Fruit fly (Drosophila melanogaster) whole organism, embryonic: ENCODE measurements around the gene CG5043.
A peak's percentile ranks its signal among the peaks of the same experiment; 100 is the strongest.

ENCODE experiments used
- Ada2b ChIP-seq: fragments of 200-800 bp; sonication (Bioruptor generic); IDR thresholded peaks from 2 replicates; pipeline ENCODE4 v1.3.6; 2022; ENCODE audit warnings: missing biosample characterization, missing genetic modification characterization
- CG10654 ChIP-seq: fragments of 200-800 bp; sonication (Bioruptor generic); optimal IDR thresholded peaks from 2 replicates; lab custom pipeline; 2016; ENCODE audit warnings: missing biosample characterization, missing genetic modification characterization
- CG11456 ChIP-seq: fragments of 200-800 bp; sonication (Bioruptor generic); IDR thresholded peaks from 3 replicates; pipeline ENCODE4 v1.3.6; 2022; ENCODE audit warnings: missing biosample characterization, missing genetic modification characterization
- CG2120 ChIP-seq: fragments of 200-800 bp; sonication (Bioruptor generic); optimal IDR thresholded peaks from 3 replicates; lab custom pipeline; 2016; ENCODE audit warnings: missing biosample characterization, missing genetic modification characterization
- CG3407 ChIP-seq: fragments of 200-800 bp; sonication (Bioruptor generic); optimal IDR thresholded peaks from 2 replicates; lab custom pipeline; 2018; ENCODE audit warnings: missing biosample characterization, mild to moderate bottlenecking, missing genetic modification characterization
- CG3726 ChIP-seq: fragments of 200-800 bp; sonication (Bioruptor generic); IDR thresholded peaks from 3 replicates; pipeline ENCODE4, ENCODE4 v1.3.6; 2022; ENCODE audit warnings: missing biosample characterization, missing genetic modification characterization
- CG42726 ChIP-seq: fragments of 200-800 bp; sonication (Bioruptor generic); IDR thresholded peaks from 2 replicates; pipeline ENCODE4 v1.3.6; 2022; ENCODE audit warnings: missing biosample characterization, missing genetic modification characterization; ENCODE audit not compliant: partially characterized antibody
- CG4282 ChIP-seq: fragments of 200-800 bp; sonication (Bioruptor generic); optimal IDR thresholded peaks from 2 replicates; lab custom pipeline; 2016; ENCODE audit warnings: missing biosample characterization, missing genetic modification characterization
- CG6765 ChIP-seq: fragments of 200-800 bp; sonication (Bioruptor generic); optimal IDR thresholded peaks from 3 replicates; lab custom pipeline; 2017; ENCODE audit warnings: missing biosample characterization, mild to moderate bottlenecking, missing genetic modification characterization
- CG6791 ChIP-seq: fragments of 200-800 bp; sonication (Bioruptor generic); IDR thresholded peaks from 3 replicates; pipeline ENCODE4 v1.3.6; 2022; ENCODE audit warnings: missing biosample characterization, missing genetic modification characterization; ENCODE audit not compliant: partially characterized antibody
- CG8281 ChIP-seq: fragments of 200-800 bp; sonication (Bioruptor generic); optimal IDR thresholded peaks from 2 replicates; lab custom pipeline; 2018; ENCODE audit warnings: missing biosample characterization, mild to moderate bottlenecking, missing genetic modification characterization, moderate library complexity
- Dad ChIP-seq: fragments of 200-800 bp; sonication (Bioruptor generic); optimal IDR thresholded peaks from 3 replicates; lab custom pipeline; 2016; ENCODE audit warnings: missing biosample characterization, missing genetic modification characterization
- Doc3 ChIP-seq: fragments of 200-800 bp; sonication (Bioruptor generic); IDR thresholded peaks from 3 replicates; pipeline ENCODE4 v1.3.6; 2022; ENCODE audit warnings: missing biosample characterization, missing genetic modification characterization; ENCODE audit not compliant: partially characterized antibody
- Dref ChIP-seq: fragments of 200-800 bp; sonication (Bioruptor generic); IDR thresholded peaks from 2 replicates; pipeline ENCODE4 v1.3.6; 2022; ENCODE audit warnings: missing biosample characterization, missing genetic modification characterization
- Elba2 ChIP-seq: fragments of 200-800 bp; sonication (Bioruptor generic); optimal IDR thresholded peaks from 3 replicates; lab custom pipeline; 2016; ENCODE audit warnings: missing biosample characterization, missing genetic modification characterization
- Ets97D ChIP-seq: fragments of 200-800 bp; sonication (Bioruptor generic); optimal IDR thresholded peaks from 3 replicates; lab custom pipeline; 2016; ENCODE audit warnings: missing biosample characterization, missing genetic modification characterization
- HLH54F ChIP-seq: fragments of 200-800 bp; sonication (Bioruptor generic); optimal IDR thresholded peaks from 3 replicates; lab custom pipeline; 2016; ENCODE audit warnings: missing biosample characterization, missing genetic modification characterization
- Hr51 ChIP-seq, 2 experiments: fragments of 200-800 bp; sonication (Bioruptor generic); optimal IDR thresholded peaks; 2 replicates in 1 of 2; 3 replicates in 1 of 2; lab custom pipeline; 2016 to 2018; ENCODE audit warnings: missing biosample characterization in 2 of 2, missing genetic modification characterization in 2 of 2, mild to moderate bottlenecking in 1 of 2, moderate library complexity in 1 of 2
- Hr78 ChIP-seq, 2 experiments: fragments of 200-800 bp in 1 of 2; fragments of >200 bp in 1 of 2; sonication (Bioruptor generic) in 1 of 2; optimal IDR thresholded peaks; 2 replicates each; lab custom pipeline; 2017 to 2019; ENCODE audit warnings: missing biosample characterization in 2 of 2, missing genetic modification characterization in 2 of 2, mild to moderate bottlenecking in 1 of 2, moderate library complexity in 1 of 2
- MTF-1 ChIP-seq: fragments of 200-800 bp; sonication (Bioruptor generic); optimal IDR thresholded peaks from 2 replicates; lab custom pipeline; 2018; ENCODE audit warnings: missing biosample characterization, mild to moderate bottlenecking, missing genetic modification characterization, borderline replicate concordance
- NC2β ChIP-seq: fragments of 200-800 bp; sonication (Bioruptor generic); optimal IDR thresholded peaks from 2 replicates; lab custom pipeline; 2016; ENCODE audit warnings: missing biosample characterization, missing genetic modification characterization
- Ssrp ChIP-seq: fragments of 200-800 bp; sonication (Bioruptor generic); optimal IDR thresholded peaks from 2 replicates; lab custom pipeline; 2018; ENCODE audit warnings: missing biosample characterization, mild to moderate bottlenecking, missing genetic modification characterization, moderate library complexity
- TFAM ChIP-seq: fragments of 200-800 bp; sonication (Bioruptor generic); optimal IDR thresholded peaks from 2 replicates; lab custom pipeline; 2017; ENCODE audit warnings: missing biosample characterization, missing genetic modification characterization, inconsistent platforms
- Xrp1 ChIP-seq: fragments of 200-800 bp; sonication (Bioruptor generic); IDR thresholded peaks from 2 replicates; pipeline ENCODE4 v1.3.6; 2022; ENCODE audit warnings: missing biosample characterization, missing genetic modification characterization
- aop ChIP-seq: fragments of 200-800 bp; sonication (Bioruptor generic); IDR thresholded peaks from 2 replicates; pipeline ENCODE4 v1.3.6; 2022; ENCODE audit warnings: missing biosample characterization, missing genetic modification characterization
- ash1 ChIP-seq: fragments of 200-800 bp; sonication (Bioruptor generic); optimal IDR thresholded peaks from 2 replicates; lab custom pipeline; 2018; ENCODE audit warnings: missing biosample characterization, mild to moderate bottlenecking, missing genetic modification characterization
- bab2 ChIP-seq: fragments of 200-800 bp; sonication (Bioruptor generic); optimal IDR thresholded peaks from 2 replicates; lab custom pipeline; 2016; ENCODE audit warnings: missing biosample characterization, missing genetic modification characterization
- cad ChIP-seq: fragments of >200 bp; optimal IDR thresholded peaks from 2 replicates; lab custom pipeline; 2017; ENCODE audit warnings: missing biosample characterization, missing genetic modification characterization
- chif ChIP-seq, 2 experiments: fragments of 200-800 bp; sonication (Bioruptor generic); optimal IDR thresholded peaks; 3 replicates each; lab custom pipeline; 2016; ENCODE audit warnings: missing biosample characterization in 2 of 2, missing genetic modification characterization in 2 of 2
- ci ChIP-seq: fragments of 200-800 bp; sonication (Bioruptor generic); IDR thresholded peaks from 3 replicates; pipeline ENCODE4 v1.3.6; 2022; ENCODE audit warnings: missing biosample characterization, missing genetic modification characterization
- crol ChIP-seq: fragments of 200-800 bp; sonication (Bioruptor generic); IDR thresholded peaks from 2 replicates; pipeline ENCODE4 v1.3.6; 2022; ENCODE audit warnings: missing biosample characterization, missing genetic modification characterization
- dm ChIP-seq: fragments of 200-800 bp; sonication (Bioruptor generic); optimal IDR thresholded peaks from 3 replicates; lab custom pipeline; 2016; ENCODE audit warnings: missing biosample characterization, missing genetic modification characterization
- gfzf ChIP-seq: fragments of 200-800 bp; sonication (Bioruptor generic); optimal IDR thresholded peaks from 2 replicates; lab custom pipeline; 2016; ENCODE audit warnings: missing biosample characterization, mild to moderate bottlenecking, missing genetic modification characterization, moderate library complexity
- grau ChIP-seq: fragments of 200-800 bp; optimal IDR thresholded peaks from 3 replicates; lab custom pipeline; 2019; ENCODE audit warnings: missing biosample characterization, mild to moderate bottlenecking, missing genetic modification characterization, moderate library complexity
- h ChIP-seq: fragments of >200 bp; optimal IDR thresholded peaks from 2 replicates; lab custom pipeline; 2017
- hbn ChIP-seq: fragments of 200-800 bp; sonication (Bioruptor generic); IDR thresholded peaks from 2 replicates; pipeline ENCODE4 v1.3.6; 2022; ENCODE audit warnings: missing biosample characterization, missing genetic modification characterization; ENCODE audit not compliant: partially characterized antibody
- oc ChIP-seq: fragments of 200-800 bp; sonication (Bioruptor generic); optimal IDR thresholded peaks from 2 replicates; lab custom pipeline; 2018; ENCODE audit warnings: missing biosample characterization, mild to moderate bottlenecking, missing genetic modification characterization, moderate library complexity
- org-1 ChIP-seq: fragments of 200-800 bp; sonication (Bioruptor generic); optimal IDR thresholded peaks from 2 replicates; lab custom pipeline; 2017; ENCODE audit warnings: missing biosample characterization, missing genetic modification characterization
- otp ChIP-seq: fragments of 200-800 bp; sonication (Bioruptor generic); IDR thresholded peaks from 3 replicates; pipeline ENCODE4, ENCODE4 v1.3.6; 2022; ENCODE audit warnings: missing biosample characterization, missing genetic modification characterization
- pho ChIP-seq: fragments of 200-800 bp; sonication (Bioruptor generic); optimal IDR thresholded peaks from 2 replicates; lab custom pipeline; 2016; ENCODE audit warnings: missing biosample characterization, missing genetic modification characterization
- prd ChIP-seq, 3 experiments: fragments of >200 bp in 2 of 3; fragments of 200-800 bp in 1 of 3; sonication (Bioruptor generic) in 1 of 3; optimal IDR thresholded peaks in 2 of 3; IDR thresholded peaks in 1 of 3; 2 replicates in 2 of 3; 3 replicates in 1 of 3; pipeline versions ENCODE4 v1.3.6 to Lab custom; 2017 to 2022; ENCODE audit warnings: missing biosample characterization in 1 of 3, missing genetic modification characterization in 1 of 3
- repo ChIP-seq: fragments of 200-800 bp; sonication (Bioruptor generic); optimal IDR thresholded peaks from 2 replicates; lab custom pipeline; 2016; ENCODE audit warnings: missing biosample characterization, missing genetic modification characterization
- sd ChIP-seq: fragments of 200-800 bp; sonication (Bioruptor generic); optimal IDR thresholded peaks from 3 replicates; lab custom pipeline; 2018; ENCODE audit warnings: missing biosample characterization, mild to moderate bottlenecking, missing genetic modification characterization, moderate library complexity
- sisA ChIP-seq: fragments of 200-800 bp; sonication (Bioruptor generic); IDR thresholded peaks from 2 replicates; pipeline ENCODE4 v1.3.6; 2022; ENCODE audit warnings: missing biosample characterization, missing genetic modification characterization
- sna ChIP-seq: fragments of 200-800 bp; sonication (Bioruptor generic); IDR thresholded peaks from 2 replicates; pipeline ENCODE4 v1.3.6; 2022; ENCODE audit warnings: missing biosample characterization, missing genetic modification characterization; ENCODE audit not compliant: partially characterized antibody
- so ChIP-seq: fragments of 200-800 bp; sonication (Bioruptor generic); IDR thresholded peaks from 3 replicates; pipeline ENCODE4 v1.3.6; 2022; ENCODE audit warnings: missing biosample characterization, missing genetic modification characterization
- sr ChIP-seq: fragments of 200-800 bp; sonication (Bioruptor generic); IDR thresholded peaks from 3 replicates; pipeline ENCODE4 v1.3.6; 2022; ENCODE audit warnings: missing biosample characterization, missing genetic modification characterization
- trem ChIP-seq: fragments of 200-800 bp; optimal IDR thresholded peaks from 3 replicates; lab custom pipeline; 2019; ENCODE audit warnings: missing biosample characterization, mild to moderate bottlenecking, missing genetic modification characterization, moderate library complexity
- unpg ChIP-seq: fragments of 200-800 bp; sonication (Bioruptor generic); optimal IDR thresholded peaks from 3 replicates; lab custom pipeline; 2018; ENCODE audit warnings: missing biosample characterization, mild to moderate bottlenecking, missing genetic modification characterization, moderate library complexity

The CG5043 gene

dm6 chr2L:17429788-17430587 lies 3.7 kb upstream of the CG5043 start (continued):
- TF ChIP-seq CG42726 (GFP tag; lab: Robert Waterston, UW) (no peak), so (peak; percentile 96), CG4282 (no peak), hbn (no peak), unpg (GFP tag; lab: Kevin White, UChicago) (peak; percentile 98), TFAM (GFP tag; lab: Kevin White, UChicago) (peak; percentile 78), ci (peak; percentile 83; the same call in 2 of the 3 replicates), Hr51 (GFP tag; optimal IDR thresholded peaks at IDR 0.05; lab: Kevin White, UChicago) (peak; percentile 5 to 97), h (lab: Kevin White, UChicago) (no peak), CG11456 (GFP tag; lab: Robert Waterston, UW) (no peak), sna (no peak), crol (GFP tag; lab: Robert Waterston, UW) (peak; percentile 97), CG8281 (tag; lab: Kevin White, UChicago) (peak; percentile 90), Ets97D (GFP tag; lab: Kevin White, UChicago) (no peak), Dref (GFP tag; lab: Robert Waterston, UW) (no peak), dm (GFP tag; lab: Kevin White, UChicago) (no peak), otp (GFP tag; lab: Robert Waterston, UW) (peak; percentile 74), sisA (peak; percentile 94), HLH54F (peak; percentile 13), CG3407 (peak; percentile 92), Dad (GFP tag; lab: Kevin White, UChicago) (no peak), pho (GFP tag; lab: Kevin White, UChicago) (no peak), CG6765 (GFP tag; lab: Kevin White, UChicago) (peak; percentile 94), trem (peak; percentile 94), Hr78 (GFP tag; optimal IDR thresholded peaks at IDR 0.05; lab: Kevin White, UChicago) (peak in 1 of 2 experiments; percentile 96), gfzf (GFP tag; lab: Kevin White, UChicago) (no peak), repo (GFP tag; lab: Kevin White, UChicago) (peak; percentile 27), oc (peak; percentile 53), CG2120 (GFP tag; lab: Kevin White, UChicago) (peak; percentile 78), CG10654 (GFP tag; lab: Kevin White, UChicago) (peak; percentile 95), Doc3 (GFP tag; lab: Robert Waterston, UW) (no peak), NC2β (GFP tag; lab: Kevin White, UChicago) (peak; percentile 34), CG3726 (peak; percentile 91), Xrp1 (GFP tag; lab: Robert Waterston, UW) (peak; percentile 94), ash1 (no peak), bab2 (GFP tag; lab: Kevin White, UChicago) (peak; percentile 67), Ada2b (GFP tag; lab: Robert Waterston, UW) (peak; percentile 94), org-1 (GFP tag; lab: Kevin White, UChicago) (peak; percentile 96), sd (tag; lab: Kevin White, UChicago) (peak; percentile 52), CG6791 (GFP tag; lab: Robert Waterston, UW) (no peak), Ssrp (peak; percentile 69), cad (no peak), sr (GFP tag; lab: Robert Waterston, UW) (no peak; the same call in 2 of the 3 replicates), MTF-1 (peak; percentile 78), Elba2 (GFP tag; lab: Kevin White, UChicago) (no peak), chif (GFP tag; optimal IDR thresholded peaks at IDR 0.05; lab: Kevin White, UChicago) (peak; percentile 54 to 58), aop (GFP tag; lab: Robert Waterston, UW) (0 out of 2 replicates have a peak, but pooled peaks have one; percentile 67), grau (tag; lab: Kevin White, UChicago) (peak; percentile 96), prd (optimal IDR thresholded peaks at IDR 0.05; lab: Kevin White, UChicago) (no peak), prd (GFP tag; IDR thresholded peaks at IDR 0.05; lab: Robert Waterston, UW) (peak; percentile 92)
